Worm (Caenorhabditis elegans) whole organism, L4 larva: ENCODE data around the gene dmd-3.

Source experiments
- D1046.2 ChIP-seq: fragments of 200-800 bp; sonication (Bioruptor generic); IDR thresholded peaks from 2 replicates; pipeline ENCODE4 v1.3.6; 2022; ENCODE audit warnings: missing genetic modification characterization, missing compliant biosample characterization
- F10B5.3 ChIP-seq: sonication (generic microtip); optimal IDR thresholded peaks from 2 replicates; lab custom pipeline; 2016; ENCODE audit warnings: mild to moderate bottlenecking, missing genetic modification characterization, missing compliant biosample characterization
- F26F4.8 ChIP-seq: fragments of 200-800 bp; sonication (Bioruptor generic); conservative IDR thresholded peaks from 2 replicates; pipeline ENCODE4 v1.3.6; 2022; ENCODE audit warnings: missing genetic modification characterization, missing compliant biosample characterization
- F44E2.7 ChIP-seq: fragments of 200-800 bp; sonication (Bioruptor generic); IDR thresholded peaks from 2 replicates; pipeline ENCODE4 v2.1.2; 2022; ENCODE audit warnings: missing genetic modification characterization, missing compliant biosample characterization
- R02D3.7 ChIP-seq: fragments of 150-350 bp; sonication (generic microtip); optimal IDR thresholded peaks from 3 replicates; lab custom pipeline; 2014; ENCODE audit warnings: missing biosample characterization, missing genetic modification characterization
- Y105C5A.15 ChIP-seq: fragments of 200-800 bp; sonication (Bioruptor generic); IDR thresholded peaks from 2 replicates; pipeline ENCODE4 v1.3.6; 2022; ENCODE audit warnings: missing genetic modification characterization, missing compliant biosample characterization
- Y48G9A.11 ChIP-seq: fragments of 200-800 bp; sonication (Bioruptor generic); IDR thresholded peaks from 2 replicates; pipeline ENCODE4 v1.3.6; 2022; ENCODE audit warnings: missing genetic modification reagents, missing genetic modification characterization, missing compliant biosample characterization
- ama-1 ChIP-seq: fragments of 150-350 bp; optimal IDR thresholded peaks from 2 replicates; lab custom pipeline; 2014; ENCODE audit warnings: inconsistent platforms, mixed read lengths
- arid-1 ChIP-seq: fragments of 200-800 bp; sonication (Bioruptor generic); conservative IDR thresholded peaks from 2 replicates; pipeline ENCODE4 v1.3.6; 2022; ENCODE audit warnings: missing genetic modification reagents, missing genetic modification characterization, missing compliant biosample characterization
- attf-4 ChIP-seq: sonication (generic microtip); optimal IDR thresholded peaks from 3 replicates; lab custom pipeline; 2017; ENCODE audit warnings: missing biosample characterization, missing genetic modification characterization
- ceh-32 ChIP-seq: sonication (generic microtip); optimal IDR thresholded peaks from 2 replicates; lab custom pipeline; 2016; ENCODE audit warnings: mild to moderate bottlenecking, missing genetic modification characterization, missing compliant biosample characterization; ENCODE audit not compliant: poor library complexity
- cey-2 ChIP-seq: sonication (generic microtip); optimal IDR thresholded peaks from 3 replicates; lab custom pipeline; 2017; ENCODE audit warnings: missing genetic modification characterization, mild to moderate bottlenecking, missing compliant biosample characterization, antibody characterized with exemption, borderline replicate concordance; ENCODE audit not compliant: insufficient read depth
- ctbp-1 ChIP-seq: fragments of 200-800 bp; sonication (Bioruptor generic); IDR thresholded peaks from 2 replicates; pipeline ENCODE4 v1.3.6; 2022; ENCODE audit warnings: missing genetic modification reagents, missing genetic modification characterization, missing compliant biosample characterization
- daf-8 ChIP-seq: fragments of 200-800 bp; sonication (Bioruptor generic); IDR thresholded peaks from 2 replicates; pipeline ENCODE4 v1.3.6; 2022; ENCODE audit warnings: missing genetic modification characterization, missing compliant biosample characterization
- dmd-8 ChIP-seq: fragments of 200-800 bp; sonication (Bioruptor generic); IDR thresholded peaks from 2 replicates; pipeline ENCODE4 v1.3.6; 2022; ENCODE audit warnings: missing genetic modification characterization, missing compliant biosample characterization
- dmd-9 ChIP-seq: fragments of 200-800 bp; sonication (Bioruptor generic); IDR thresholded peaks from 2 replicates; pipeline ENCODE4 v1.3.6; 2022; ENCODE audit warnings: missing genetic modification reagents, missing genetic modification characterization, missing compliant biosample characterization
- dve-1 ChIP-seq: sonication (generic microtip); optimal IDR thresholded peaks from 2 replicates; lab custom pipeline; 2017; ENCODE audit warnings: antibody characterized with exemption, mild to moderate bottlenecking, missing genetic modification characterization, missing compliant biosample characterization; ENCODE audit not compliant: insufficient read depth
- egl-27 ChIP-seq: sonication (generic microtip); optimal IDR thresholded peaks from 3 replicates; lab custom pipeline; 2017; ENCODE audit warnings: missing biosample characterization, missing genetic modification reagents, missing genetic modification characterization
- hif-1 ChIP-seq, 2 experiments: sonication (generic microtip); optimal IDR thresholded peaks; 2 replicates each; lab custom pipeline; 2016 to 2017; ENCODE audit warnings: missing compliant biosample characterization in 2 of 2, missing genetic modification characterization in 2 of 2, missing genetic modification reagents in 2 of 2, missing genotype in 2 of 2, mild to moderate bottlenecking in 1 of 2
- hlh-30 ChIP-seq: sonication (generic microtip); optimal IDR thresholded peaks from 2 replicates; lab custom pipeline; 2017; ENCODE audit warnings: antibody characterized with exemption, mild to moderate bottlenecking, missing genetic modification characterization, missing compliant biosample characterization; ENCODE audit not compliant: insufficient read depth
- hmg-1.1 ChIP-seq: fragments of 200-800 bp; sonication (Bioruptor generic); IDR thresholded peaks from 2 replicates; pipeline ENCODE4 v1.3.6; 2022; ENCODE audit warnings: missing genetic modification reagents, missing genetic modification characterization, missing compliant biosample characterization
- lin-13 ChIP-seq: fragments of 150-350 bp; optimal IDR thresholded peaks from 2 replicates; lab custom pipeline; 2014; ENCODE audit warnings: missing biosample characterization, missing genetic modification reagents, missing genetic modification characterization
- lin-38 ChIP-seq: fragments of 200-800 bp; sonication (Bioruptor generic); IDR thresholded peaks from 2 replicates; pipeline ENCODE4 v1.3.6; 2022; ENCODE audit warnings: missing genetic modification reagents, missing genetic modification characterization, missing compliant biosample characterization
- lin-39 ChIP-seq: fragments of 150-350 bp; optimal IDR thresholded peaks from 2 replicates; lab custom pipeline; 2014; ENCODE audit warnings: missing biosample characterization, missing genetic modification reagents, missing genetic modification characterization
- lsy-2 ChIP-seq, 2 experiments: fragments of 150-350 bp in 1 of 2; sonication (generic microtip) in 1 of 2; optimal IDR thresholded peaks; 2 replicates each; lab custom pipeline; 2014 to 2017; ENCODE audit warnings: missing biosample characterization in 2 of 2, missing genetic modification characterization in 2 of 2
- madf-5 ChIP-seq, 2 experiments: fragments of 200-800 bp; sonication (Bioruptor generic); IDR thresholded peaks; 2 replicates each; pipeline ENCODE4 v1.3.6; 2022; ENCODE audit warnings: missing compliant biosample characterization in 2 of 2, missing genetic modification characterization in 2 of 2
- madf-9 ChIP-seq: fragments of 200-800 bp; sonication (Bioruptor generic); conservative IDR thresholded peaks from 2 replicates; pipeline ENCODE4 v1.3.6; 2022; ENCODE audit warnings: missing genetic modification reagents, missing genetic modification characterization, missing compliant biosample characterization
- mdl-1 ChIP-seq, 2 experiments: fragments of 150-350 bp in 1 of 2; sonication (generic microtip) in 1 of 2; optimal IDR thresholded peaks; 2 replicates each; lab custom pipeline; 2014 to 2017; ENCODE audit warnings: missing biosample characterization in 2 of 2, missing genetic modification characterization in 2 of 2
- mep-1 ChIP-seq: fragments of 150-350 bp; sonication (generic microtip); optimal IDR thresholded peaks from 3 replicates; lab custom pipeline; 2014; ENCODE audit warnings: missing biosample characterization, missing genetic modification characterization
- mxl-2 ChIP-seq: fragments of 200-800 bp; sonication (Bioruptor generic); conservative IDR thresholded peaks from 2 replicates; pipeline ENCODE4 v1.3.6; 2022; ENCODE audit warnings: missing genetic modification reagents, missing genetic modification characterization, missing compliant biosample characterization
- mxl-3 ChIP-seq: fragments of 200-800 bp; sonication (Bioruptor generic); optimal IDR thresholded peaks from 2 replicates; lab custom pipeline; 2018; ENCODE audit warnings: mild to moderate bottlenecking, missing genetic modification characterization, missing compliant biosample characterization
- nhr-10 ChIP-seq: fragments of 150-350 bp; optimal IDR thresholded peaks from 2 replicates; lab custom pipeline; 2014; ENCODE audit warnings: missing biosample characterization, missing genetic modification characterization
- nhr-11 ChIP-seq: fragments of 150-350 bp; optimal IDR thresholded peaks from 2 replicates; lab custom pipeline; 2014; ENCODE audit warnings: missing biosample characterization, missing genetic modification characterization
- nhr-111 ChIP-seq: fragments of 200-800 bp; sonication (Bioruptor generic); optimal IDR thresholded peaks from 2 replicates; lab custom pipeline; 2018; ENCODE audit warnings: mild to moderate bottlenecking, missing genetic modification characterization, missing compliant biosample characterization
- nhr-237 ChIP-seq: sonication (generic microtip); optimal IDR thresholded peaks from 2 replicates; lab custom pipeline; 2017; ENCODE audit warnings: missing biosample characterization, missing genetic modification characterization
- nhr-41 ChIP-seq: fragments of 200-800 bp; sonication (Bioruptor generic); IDR thresholded peaks from 2 replicates; pipeline ENCODE4 v1.3.6; 2022; ENCODE audit warnings: missing genetic modification reagents, missing genetic modification characterization, missing compliant biosample characterization
- nhr-76 ChIP-seq: fragments of 150-350 bp; optimal IDR thresholded peaks from 2 replicates; lab custom pipeline; 2014; ENCODE audit warnings: missing biosample characterization, missing genetic modification characterization
- nhr-77 ChIP-seq: fragments of 150-350 bp; optimal IDR thresholded peaks from 2 replicates; lab custom pipeline; 2014; ENCODE audit warnings: missing biosample characterization, missing genetic modification characterization
- rbr-2 ChIP-seq: sonication (generic microtip); optimal IDR thresholded peaks from 2 replicates; lab custom pipeline; 2016; ENCODE audit warnings: missing genotype, missing genetic modification characterization, missing compliant biosample characterization
- sdz-12 ChIP-seq: fragments of 200-800 bp; sonication (Bioruptor generic); optimal IDR thresholded peaks from 2 replicates; lab custom pipeline; 2018; ENCODE audit warnings: mild to moderate bottlenecking, missing genetic modification characterization, missing compliant biosample characterization
- set-16 ChIP-seq: fragments of 200-800 bp; sonication (Bioruptor generic); IDR thresholded peaks from 2 replicates; pipeline ENCODE4 v1.3.6; 2022; ENCODE audit warnings: missing genetic modification reagents, missing genetic modification characterization, missing compliant biosample characterization
- skn-1 ChIP-seq: fragments of 150-350 bp; optimal IDR thresholded peaks from 2 replicates; lab custom pipeline; 2014; ENCODE audit warnings: missing biosample characterization, missing genetic modification characterization
- snpc-1.2 ChIP-seq: fragments of 200-800 bp; sonication (Bioruptor generic); IDR thresholded peaks from 2 replicates; pipeline ENCODE4 v1.3.6; 2022; ENCODE audit warnings: missing genetic modification reagents, missing genetic modification characterization, missing compliant biosample characterization
- spr-1 ChIP-seq: sonication (generic microtip); optimal IDR thresholded peaks from 2 replicates; lab custom pipeline; 2016; ENCODE audit warnings: mild to moderate bottlenecking, missing genetic modification characterization, missing compliant biosample characterization
- tag-97 ChIP-seq: fragments of 200-800 bp; sonication (Bioruptor generic); IDR thresholded peaks from 2 replicates; pipeline ENCODE4 v1.3.6; 2022; ENCODE audit warnings: missing genetic modification characterization, missing compliant biosample characterization
- tra-1 ChIP-seq: fragments of 200-800 bp; sonication (Bioruptor generic); IDR thresholded peaks from 2 replicates; pipeline ENCODE4 v1.3.6; 2022; ENCODE audit warnings: missing genetic modification reagents, missing genetic modification characterization, missing compliant biosample characterization
- unc-130 ChIP-seq: sonication (generic microtip); optimal IDR thresholded peaks from 2 replicates; lab custom pipeline; 2016; ENCODE audit warnings: missing genetic modification reagents, missing genetic modification characterization, missing compliant biosample characterization
- zfp-2 ChIP-seq: sonication (generic microtip); optimal IDR thresholded peaks from 2 replicates; lab custom pipeline; 2016; ENCODE audit warnings: mild to moderate bottlenecking, missing genetic modification characterization, missing compliant biosample characterization
- ztf-11 ChIP-seq: fragments of 150-350 bp; optimal IDR thresholded peaks from 2 replicates; lab custom pipeline; 2014; ENCODE audit warnings: missing biosample characterization, missing genetic modification characterization

Gene dmd-3

DNA sequence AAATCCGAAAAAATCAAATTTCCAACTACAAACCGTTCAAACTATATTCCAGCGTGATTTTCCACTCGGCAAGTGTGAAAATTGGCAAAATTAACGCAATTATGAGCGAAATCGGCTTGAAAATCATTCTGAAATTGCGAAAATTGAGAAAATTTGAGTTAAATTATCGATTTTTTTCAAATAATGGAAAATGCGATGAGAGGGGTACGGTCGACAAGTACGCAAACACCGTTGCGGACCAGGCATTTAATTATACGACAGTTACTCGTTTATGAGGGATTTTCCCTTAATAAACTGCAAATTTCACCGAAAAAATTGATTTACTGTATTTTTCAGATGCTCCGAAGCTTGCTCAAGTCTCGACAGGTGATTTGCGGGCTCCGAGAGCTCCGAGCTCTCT, 11.1 kb downstream of the dmd-3 start, which contains the start of the genes Y43F8C.7 and mrps-28 (continued):
- TF ChIP-seq ctbp-1, result no peak
- TF ChIP-seq mdl-1 (tag; optimal IDR thresholded peaks at IDR 0.05; lab: Kevin White, UChicago), result no peak
- no peak for TF ChIP-seq mxl-2 (GFP tag; lab: Robert Waterston, UW)
- no peak for TF ChIP-seq F44E2.7 (GFP tag; lab: Robert Waterston, UW)
- peak; percentile 85 to 98 for TF ChIP-seq lsy-2 (tag; optimal IDR thresholded peaks at IDR 0.05; lab: Kevin White, UChicago)
- TF ChIP-seq nhr-111, result no peak
- no peak for TF ChIP-seq snpc-1.2 (GFP tag; lab: Robert Waterston, UW)
- TF ChIP-seq Y105C5A.15 (GFP tag; lab: Robert Waterston, UW), result no peak
- TF ChIP-seq hmg-1.1 (GFP tag; lab: Robert Waterston, UW), result 0 out of 2 replicates have a peak, but pooled peaks have one; percentile 10
- no peak for TF ChIP-seq ztf-11
- TF ChIP-seq mxl-3 (GFP tag; lab: Kevin White, UChicago), result no peak
- peak; percentile 9 for TF ChIP-seq mep-1 (tag; lab: Kevin White, UChicago)
- no peak for TF ChIP-seq spr-1 (tag; lab: Kevin White, UChicago)
- TF ChIP-seq F26F4.8 (GFP tag; lab: Robert Waterston, UW), result no peak
- peak; percentile 31 for TF ChIP-seq dve-1 (tag; lab: Kevin White, UChicago)
- TF ChIP-seq nhr-11 (tag; lab: Kevin White, UChicago), result peak; percentile 5

ce11 chrV:19643015-19643414, 12.0 kb downstream of the dmd-3 start:
- TF ChIP-seq ama-1 (lab: Kevin White, UChicago) (no peak), madf-9 (GFP tag; lab: Robert Waterston, UW) (peak; percentile 96), cey-2 (no peak), attf-4 (tag; lab: Kevin White, UChicago) (no peak), tag-97 (0 out of 2 replicates have a peak, but pooled peaks have one; percentile 11), egl-27 (no peak), nhr-76 (no peak), skn-1 (tag; lab: Kevin White, UChicago) (no peak), lsy-2 (tag; optimal IDR thresholded peaks at IDR 0.05; lab: Kevin White, UChicago) (peak; percentile 11 to 90), lin-38 (GFP tag; lab: Robert Waterston, UW) (peak; percentile 89), arid-1 (GFP tag; lab: Robert Waterston, UW) (peak; percentile 93), ctbp-1 (peak; percentile 93), nhr-10 (tag; lab: Kevin White, UChicago) (no peak), hlh-30 (tag; lab: Kevin White, UChicago) (peak; percentile 68), D1046.2 (GFP tag; lab: Robert Waterston, UW) (peak; percentile 94), sdz-12 (GFP tag; lab: Kevin White, UChicago) (peak; percentile 95), set-16 (GFP tag; lab: Robert Waterston, UW) (peak; percentile 81), hif-1 (tag; optimal IDR thresholded peaks at IDR 0.05; lab: Kevin White, UChicago) (peak; percentile 21 to 68), ceh-32 (tag; lab: Kevin White, UChicago) (no peak), R02D3.7 (no peak), dmd-9 (GFP tag; lab: Robert Waterston, UW) (peak; percentile 89), zfp-2 (tag; lab: Kevin White, UChicago) (peak; percentile 75), F10B5.3 (tag; lab: Kevin White, UChicago) (peak; percentile 87), F26F4.8 (GFP tag; lab: Robert Waterston, UW) (peak; percentile 99), F44E2.7 (GFP tag; lab: Robert Waterston, UW) (peak; percentile 99), nhr-41 (GFP tag; lab: Robert Waterston, UW) (peak; percentile 95), mxl-3 (GFP tag; lab: Kevin White, UChicago) (no peak), nhr-237 (no peak), lin-13 (peak; percentile 93), lin-39 (tag; lab: Kevin White, UChicago) (no peak), rbr-2 (peak; percentile 92), snpc-1.2 (GFP tag; lab: Robert Waterston, UW) (peak; percentile 93), dmd-8 (peak; percentile 98), unc-130 (GFP tag; lab: Kevin White, UChicago) (peak; percentile 74), Y48G9A.11 (GFP tag; lab: Robert Waterston, UW) (peak; percentile 92), nhr-77 (peak; percentile 6), daf-8 (peak; percentile 78; the same call in 1 of the 2 replicates), madf-5 (GFP tag; IDR thresholded peaks at IDR 0.05; lab: Robert Waterston, UW) (peak; percentile 94 to 97), tra-1 (GFP tag; lab: Robert Waterston, UW) (peak; percentile 88)
